Worm (Caenorhabditis elegans): Measurements from ENCODE around the gene lin-52.

ce11 chrIII:9823748-9824147, 802 bp downstream of the lin-52 start:
- no peak for TF ChIP-seq klf-2 (GFP tag; conservative IDR thresholded peaks at IDR 0.05)
- no peak for TF ChIP-seq T22C8.4 (GFP tag; IDR thresholded peaks at IDR 0.05)
- TF ChIP-seq flt-1 (GFP tag; IDR thresholded peaks at IDR 0.05), result no peak
- TF ChIP-seq ref-1 (GFP tag; conservative IDR thresholded peaks at IDR 0.05), result no peak
